Fruit fly (Drosophila melanogaster) whole organism, embryonic: Measurements from ENCODE around the gene CG10587.

ENCODE experiments used
- Abd-B ChIP-seq: fragments of 200-800 bp; sonication (Bioruptor generic); optimal IDR thresholded peaks from 2 replicates; lab custom pipeline; 2018; ENCODE audit warnings: missing biosample characterization, mild to moderate bottlenecking, missing genetic modification characterization, moderate library complexity
- CG13894 ChIP-seq: fragments of 200-800 bp; sonication (Bioruptor generic); optimal IDR thresholded peaks from 3 replicates; lab custom pipeline; 2018; ENCODE audit warnings: missing biosample characterization, mild to moderate bottlenecking, missing genetic modification characterization, moderate library complexity
- CG17328 ChIP-seq: fragments of 200-800 bp; sonication (Bioruptor generic); IDR thresholded peaks from 2 replicates; pipeline ENCODE4 v1.3.6; 2022; ENCODE audit warnings: missing biosample characterization, missing genetic modification characterization
- CG2678 ChIP-seq: fragments of 200-800 bp; sonication (Bioruptor generic); optimal IDR thresholded peaks from 3 replicates; lab custom pipeline; 2019; ENCODE audit warnings: missing biosample characterization, mild to moderate bottlenecking, missing genetic modification characterization, moderate library complexity
- CG30403 ChIP-seq: fragments of 200-800 bp; sonication (Bioruptor generic); optimal IDR thresholded peaks from 3 replicates; lab custom pipeline; 2016; ENCODE audit warnings: missing biosample characterization, missing genetic modification characterization
- CG3281 ChIP-seq: fragments of 200-800 bp; sonication (Bioruptor generic); optimal IDR thresholded peaks from 3 replicates; lab custom pipeline; 2017; ENCODE audit warnings: missing biosample characterization, mild to moderate bottlenecking, missing genetic modification characterization
- CG42726 ChIP-seq: fragments of 200-800 bp; sonication (Bioruptor generic); IDR thresholded peaks from 2 replicates; pipeline ENCODE4 v1.3.6; 2022; ENCODE audit warnings: missing biosample characterization, missing genetic modification characterization; ENCODE audit not compliant: partially characterized antibody
- CG4617 ChIP-seq: fragments of 200-800 bp; sonication (Bioruptor generic); optimal IDR thresholded peaks from 3 replicates; lab custom pipeline; 2016; ENCODE audit warnings: missing biosample characterization, missing genetic modification characterization, borderline replicate concordance
- CG4730 ChIP-seq: fragments of 200-800 bp; sonication (Bioruptor generic); IDR thresholded peaks from 2 replicates; pipeline ENCODE4 v1.3.6; 2022; ENCODE audit warnings: missing biosample characterization, missing genetic modification characterization
- CG6765 ChIP-seq: fragments of 200-800 bp; sonication (Bioruptor generic); optimal IDR thresholded peaks from 3 replicates; lab custom pipeline; 2017; ENCODE audit warnings: missing biosample characterization, mild to moderate bottlenecking, missing genetic modification characterization
- CG6791 ChIP-seq: fragments of 200-800 bp; sonication (Bioruptor generic); IDR thresholded peaks from 3 replicates; pipeline ENCODE4 v1.3.6; 2022; ENCODE audit warnings: missing biosample characterization, missing genetic modification characterization; ENCODE audit not compliant: partially characterized antibody
- CG7963 ChIP-seq: fragments of 200-800 bp; sonication (Bioruptor generic); IDR thresholded peaks from 3 replicates; pipeline ENCODE4 v1.3.6; 2022; ENCODE audit warnings: missing biosample characterization, missing genetic modification characterization; ENCODE audit not compliant: partially characterized antibody
- CG8290 ChIP-seq, 3 experiments: fragments of 200-800 bp; sonication (Bioruptor generic); optimal IDR thresholded peaks; 2 replicates each; lab custom pipeline; 2016 to 2019; ENCODE audit warnings: missing biosample characterization in 3 of 3, missing genetic modification characterization in 3 of 3, mild to moderate bottlenecking in 2 of 3, moderate library complexity in 1 of 3
- CG9727 ChIP-seq: fragments of 200-800 bp; sonication (Bioruptor generic); optimal IDR thresholded peaks from 3 replicates; lab custom pipeline; 2017; ENCODE audit warnings: missing biosample characterization, mild to moderate bottlenecking, missing genetic modification characterization
- CG9817 ChIP-seq: fragments of 200-800 bp; sonication (Bioruptor generic); optimal IDR thresholded peaks from 2 replicates; lab custom pipeline; 2018; ENCODE audit warnings: missing biosample characterization, mild to moderate bottlenecking, missing genetic modification characterization, moderate library complexity
- Gsc ChIP-seq: fragments of 200-800 bp; sonication (Bioruptor generic); IDR thresholded peaks from 2 replicates; pipeline ENCODE4 v1.3.6; 2022; ENCODE audit warnings: missing biosample characterization, missing genetic modification characterization
- HLHmδ ChIP-seq: fragments of 200-800 bp; sonication (Bioruptor generic); optimal IDR thresholded peaks from 2 replicates; lab custom pipeline; 2018; ENCODE audit warnings: missing biosample characterization, mild to moderate bottlenecking, missing genetic modification characterization, moderate library complexity
- Hey ChIP-seq: fragments of 200-800 bp; sonication (Bioruptor generic); optimal IDR thresholded peaks from 3 replicates; lab custom pipeline; 2018; ENCODE audit warnings: missing biosample characterization, mild to moderate bottlenecking, missing genetic modification characterization
- Hr39 ChIP-seq: fragments of >200 bp; optimal IDR thresholded peaks from 2 replicates; lab custom pipeline; 2017
- Hr51 ChIP-seq, 2 experiments: fragments of 200-800 bp; sonication (Bioruptor generic); optimal IDR thresholded peaks; 2 replicates in 1 of 2; 3 replicates in 1 of 2; lab custom pipeline; 2016 to 2018; ENCODE audit warnings: missing biosample characterization in 2 of 2, missing genetic modification characterization in 2 of 2, mild to moderate bottlenecking in 1 of 2, moderate library complexity in 1 of 2
- Opbp ChIP-seq: fragments of 200-800 bp; sonication (Bioruptor generic); IDR thresholded peaks from 3 replicates; pipeline ENCODE4 v1.3.6; 2022; ENCODE audit warnings: missing biosample characterization, missing genetic modification characterization; ENCODE audit not compliant: partially characterized antibody
- Stat92E ChIP-seq, 3 experiments: fragments of >200 bp in 2 of 3; fragments of 200-800 bp in 1 of 3; sonication (Bioruptor generic) in 1 of 3; optimal IDR thresholded peaks; 2 replicates each; lab custom pipeline; 2017 to 2019; ENCODE audit warnings: missing biosample characterization in 3 of 3, missing genetic modification characterization in 3 of 3, mild to moderate bottlenecking in 1 of 3, moderate library complexity in 1 of 3
- Taf1 ChIP-seq: fragments of 200-800 bp; sonication (Bioruptor generic); IDR thresholded peaks from 2 replicates; pipeline ENCODE4 v1.3.6; 2022; ENCODE audit warnings: missing biosample characterization, missing genetic modification characterization
- Tbp ChIP-seq: fragments of >200 bp; optimal IDR thresholded peaks from 2 replicates; lab custom pipeline; 2018; ENCODE audit warnings: missing biosample characterization, missing genetic modification characterization
- YL-1 ChIP-seq: fragments of 200-800 bp; sonication (Bioruptor generic); optimal IDR thresholded peaks from 3 replicates; lab custom pipeline; 2017; ENCODE audit warnings: missing biosample characterization, mild to moderate bottlenecking, missing genetic modification characterization
- ab ChIP-seq: fragments of 200-800 bp; sonication (Bioruptor generic); optimal IDR thresholded peaks from 2 replicates; lab custom pipeline; 2016; ENCODE audit warnings: missing biosample characterization, missing genetic modification characterization
- abd-A ChIP-seq: fragments of 200-800 bp; sonication (Bioruptor generic); optimal IDR thresholded peaks from 3 replicates; lab custom pipeline; 2019; ENCODE audit warnings: missing biosample characterization, mild to moderate bottlenecking, missing genetic modification characterization, moderate library complexity
- ac ChIP-seq: fragments of 200-800 bp; sonication (Bioruptor generic); optimal IDR thresholded peaks from 3 replicates; lab custom pipeline; 2017; ENCODE audit warnings: missing biosample characterization, mild to moderate bottlenecking, missing genetic modification characterization
- al ChIP-seq: fragments of 200-800 bp; sonication (Bioruptor generic); IDR thresholded peaks from 2 replicates; pipeline ENCODE4 v1.3.6; 2022; ENCODE audit warnings: missing biosample characterization, missing genetic modification characterization
- bbx ChIP-seq: fragments of 200-800 bp; sonication (Bioruptor generic); IDR thresholded peaks from 2 replicates; pipeline ENCODE4 v1.3.6; 2022; ENCODE audit warnings: missing biosample characterization, missing genetic modification characterization; ENCODE audit not compliant: partially characterized antibody
- chinmo ChIP-seq: fragments of 200-800 bp; sonication (Bioruptor generic); IDR thresholded peaks from 4 replicates; pipeline ENCODE4 v1.3.6; 2022; ENCODE audit warnings: missing biosample characterization, missing genetic modification characterization; ENCODE audit not compliant: partially characterized antibody
- croc ChIP-seq: fragments of 200-800 bp; sonication (Bioruptor generic); conservative IDR thresholded peaks from 3 replicates; pipeline ENCODE4 v1.3.6; 2022; ENCODE audit warnings: missing biosample characterization, missing genetic modification characterization
- ewg ChIP-seq: fragments of 200-800 bp; sonication (Bioruptor generic); optimal IDR thresholded peaks from 3 replicates; lab custom pipeline; 2017; ENCODE audit warnings: mild to moderate bottlenecking, missing biosample characterization, missing genetic modification reagents, missing genetic modification characterization
- gcm ChIP-seq: fragments of 200-800 bp; sonication (Bioruptor generic); optimal IDR thresholded peaks from 2 replicates; lab custom pipeline; 2019; ENCODE audit warnings: missing biosample characterization, mild to moderate bottlenecking, missing genetic modification characterization, moderate library complexity
- gt ChIP-seq: fragments of 200-800 bp; sonication (Bioruptor generic); IDR thresholded peaks from 2 replicates; pipeline ENCODE4 v1.3.6; 2022; ENCODE audit warnings: missing biosample characterization, missing genetic modification characterization
- hbn ChIP-seq: fragments of 200-800 bp; sonication (Bioruptor generic); IDR thresholded peaks from 2 replicates; pipeline ENCODE4 v1.3.6; 2022; ENCODE audit warnings: missing biosample characterization, missing genetic modification characterization; ENCODE audit not compliant: partially characterized antibody
- inv ChIP-seq: fragments of 200-800 bp; sonication (Bioruptor generic); IDR thresholded peaks from 2 replicates; pipeline ENCODE4 v1.3.6; 2022; ENCODE audit warnings: missing biosample characterization, missing genetic modification characterization; ENCODE audit not compliant: partially characterized antibody
- nau ChIP-seq: fragments of 200-800 bp; sonication (Bioruptor generic); optimal IDR thresholded peaks from 3 replicates; lab custom pipeline; 2017; ENCODE audit warnings: missing biosample characterization, mild to moderate bottlenecking, missing genetic modification characterization, missing genetic modification reagents
- oc ChIP-seq: fragments of 200-800 bp; sonication (Bioruptor generic); optimal IDR thresholded peaks from 2 replicates; lab custom pipeline; 2018; ENCODE audit warnings: missing biosample characterization, mild to moderate bottlenecking, missing genetic modification characterization, moderate library complexity
- onecut ChIP-seq: fragments of 200-800 bp; sonication (Bioruptor generic); IDR thresholded peaks from 2 replicates; pipeline ENCODE4 v1.3.6; 2022; ENCODE audit warnings: missing biosample characterization, missing genetic modification characterization
- pb ChIP-seq: fragments of 200-800 bp; sonication (Bioruptor generic); optimal IDR thresholded peaks from 3 replicates; lab custom pipeline; 2016; ENCODE audit warnings: missing biosample characterization, missing genetic modification characterization
- pnt ChIP-seq: fragments of 200-800 bp; sonication (Bioruptor generic); optimal IDR thresholded peaks from 3 replicates; lab custom pipeline; 2016; ENCODE audit warnings: missing biosample characterization, missing genetic modification characterization
- sc ChIP-seq, 3 experiments: fragments of >200 bp in 2 of 3; fragments of 200-800 bp in 1 of 3; sonication (Bioruptor generic) in 1 of 3; optimal IDR thresholded peaks; 2 replicates in 2 of 3; 3 replicates in 1 of 3; lab custom pipeline; 2017; ENCODE audit warnings: mild to moderate bottlenecking in 1 of 3, missing biosample characterization in 1 of 3, missing genetic modification characterization in 1 of 3, missing genetic modification reagents in 1 of 3
- slou ChIP-seq: fragments of 200-800 bp; sonication (Bioruptor generic); optimal IDR thresholded peaks from 3 replicates; lab custom pipeline; 2016; ENCODE audit warnings: missing biosample characterization, missing genetic modification characterization
- tio ChIP-seq: fragments of 200-800 bp; sonication (Bioruptor generic); optimal IDR thresholded peaks from 2 replicates; lab custom pipeline; 2017; ENCODE audit warnings: missing biosample characterization, missing genetic modification characterization, inconsistent platforms
- unpg ChIP-seq: fragments of 200-800 bp; sonication (Bioruptor generic); optimal IDR thresholded peaks from 3 replicates; lab custom pipeline; 2018; ENCODE audit warnings: missing biosample characterization, mild to moderate bottlenecking, missing genetic modification characterization, moderate library complexity
- wdn ChIP-seq: fragments of 200-800 bp; sonication (Bioruptor generic); IDR thresholded peaks from 2 replicates; pipeline ENCODE4 v1.3.6; 2022; ENCODE audit warnings: missing biosample characterization, missing genetic modification characterization
- z ChIP-seq: fragments of 200-800 bp; sonication (Bioruptor generic); IDR thresholded peaks from 3 replicates; pipeline ENCODE4 v1.3.6; 2022; ENCODE audit warnings: missing biosample characterization, missing genetic modification characterization

The CG10587 gene

dm6 chr3L:20950520-20951135, 11.7 kb downstream of the CG10587 start:
- TF ChIP-seq Hr39 (lab: Kevin White, UChicago): no peak
- no peak for TF ChIP-seq unpg
- TF ChIP-seq ewg (GFP tag; lab: Kevin White, UChicago): peak; percentile 21
- TF ChIP-seq wdn (GFP tag; lab: Robert Waterston, UW): no peak
- TF ChIP-seq oc (tag; lab: Kevin White, UChicago): peak; percentile 2
- TF ChIP-seq Hr51 (GFP tag; optimal IDR thresholded peaks at IDR 0.05; lab: Kevin White, UChicago): peak in 1 of 2 experiments; percentile 20
- TF ChIP-seq CG7963 (GFP tag; lab: Robert Waterston, UW): no peak
- no peak for TF ChIP-seq chinmo (GFP tag; lab: Robert Waterston, UW)
- peak; percentile 12; the same call in 1 of the 3 replicates for TF ChIP-seq croc (GFP tag; lab: Robert Waterston, UW)
- TF ChIP-seq Stat92E (GFP tag; optimal IDR thresholded peaks at IDR 0.05; lab: Kevin White, UChicago): no peak
- no peak for TF ChIP-seq slou
- TF ChIP-seq onecut (GFP tag; lab: Robert Waterston, UW): no peak
- TF ChIP-seq Opbp: no peak
- TF ChIP-seq CG42726 (GFP tag; lab: Robert Waterston, UW): no peak
- no peak for TF ChIP-seq gcm (GFP tag; lab: Kevin White, UChicago)
- no peak for TF ChIP-seq CG4730 (GFP tag; lab: Robert Waterston, UW)
- TF ChIP-seq Taf1 (GFP tag; lab: Robert Waterston, UW): no peak
- TF ChIP-seq tio (GFP tag; lab: Kevin White, UChicago): no peak
- no peak for TF ChIP-seq CG6765 (GFP tag; lab: Kevin White, UChicago)
- no peak for TF ChIP-seq HLHmδ (GFP tag; lab: Kevin White, UChicago)
- TF ChIP-seq Abd-B (GFP tag; lab: Kevin White, UChicago): no peak
- no peak for TF ChIP-seq CG30403 (GFP tag; lab: Kevin White, UChicago)
- no peak for TF ChIP-seq nau (GFP tag; lab: Kevin White, UChicago)
- no peak for TF ChIP-seq CG8290 (GFP tag; optimal IDR thresholded peaks at IDR 0.05; lab: Kevin White, UChicago)
- no peak for TF ChIP-seq CG8290 (tag; optimal IDR thresholded peaks at IDR 0.05; lab: Kevin White, UChicago)
- no peak for TF ChIP-seq z (GFP tag; lab: Robert Waterston, UW)
- TF ChIP-seq bbx (GFP tag; lab: Robert Waterston, UW): no peak
- no peak for TF ChIP-seq CG6791 (GFP tag; lab: Robert Waterston, UW)
- no peak for TF ChIP-seq ac (GFP tag; lab: Kevin White, UChicago)
- peak; percentile 31; the same call in 1 of the 2 replicates for TF ChIP-seq CG17328 (GFP tag; lab: Robert Waterston, UW)
- no peak for TF ChIP-seq inv (GFP tag; lab: Robert Waterston, UW)
- TF ChIP-seq pb (GFP tag; lab: Kevin White, UChicago): no peak
- TF ChIP-seq ab (GFP tag; lab: Kevin White, UChicago): no peak
- no peak for TF ChIP-seq al (GFP tag; lab: Robert Waterston, UW)
- TF ChIP-seq CG9727 (GFP tag; lab: Kevin White, UChicago): no peak
- TF ChIP-seq pnt (GFP tag; lab: Kevin White, UChicago): no peak
- TF ChIP-seq gt (GFP tag; lab: Robert Waterston, UW): no peak
- peak; percentile 9 for TF ChIP-seq CG2678
- TF ChIP-seq CG3281 (GFP tag; lab: Kevin White, UChicago): no peak
- no peak for TF ChIP-seq CG4617 (GFP tag; lab: Kevin White, UChicago)
- no peak for TF ChIP-seq CG13894 (tag; lab: Kevin White, UChicago)
- no peak for TF ChIP-seq sc (optimal IDR thresholded peaks at IDR 0.05; lab: Kevin White, UChicago)
- TF ChIP-seq sc (GFP tag; optimal IDR thresholded peaks at IDR 0.05; lab: Kevin White, UChicago): peak; percentile 61
- TF ChIP-seq Hey (tag; lab: Kevin White, UChicago): no peak
- TF ChIP-seq hbn (GFP tag; lab: Robert Waterston, UW): no peak
- no peak for TF ChIP-seq Gsc (GFP tag; lab: Robert Waterston, UW)
- no peak for TF ChIP-seq CG9817 (tag; lab: Kevin White, UChicago)
- no peak for TF ChIP-seq abd-A (tag; lab: Kevin White, UChicago)
- TF ChIP-seq Tbp (GFP tag; lab: Kevin White, UChicago): no peak
- no peak for TF ChIP-seq YL-1 (GFP tag; lab: Kevin White, UChicago)
